Worm (Caenorhabditis elegans) whole organism, mixed stage, embryonic: ENCODE data around the gene D2062.5.

Experiments
- elt-3 ChIP-seq: fragments of 150-350 bp; optimal IDR thresholded peaks from 2 replicates; lab custom pipeline; 2014; ENCODE audit warnings: missing biosample characterization, missing genetic modification characterization
- nhr-2 ChIP-seq: fragments of 150-350 bp; optimal IDR thresholded peaks from 2 replicates; lab custom pipeline; 2014; ENCODE audit warnings: missing biosample characterization, missing genetic modification characterization

ce11 chrII:2600931-2601330 is 21.6 kb upstream of the D2062.5 start:
- TF ChIP-seq elt-3 (tag; lab: Kevin White, UChicago) (no peak), nhr-2 (no peak)
